Worm (Caenorhabditis elegans): ENCODE data around the gene K06H7.7.

The K06H7.7 gene

ce11 chrIII:8043784-8044183 lies 41.5 kb downstream of the K06H7.7 start:
- TF ChIP-seq nhr-84 (tag; optimal IDR thresholded peaks at IDR 0.05) (no peak), aha-1 (tag; optimal IDR thresholded peaks at IDR 0.05) (peak; percentile 54), ceh-88 (GFP tag; IDR thresholded peaks at IDR 0.05) (peak; percentile 92), jun-1 (tag; optimal IDR thresholded peaks at IDR 0.05) (peak; percentile 97), nhr-28 (tag; optimal IDR thresholded peaks at IDR 0.05) (no peak), xbp-1 (tag; optimal IDR thresholded peaks at IDR 0.05) (peak; percentile 96), fos-1 (tag; optimal IDR thresholded peaks at IDR 0.05) (peak; percentile 98), unc-30 (tag; optimal IDR thresholded peaks at IDR 0.05) (no peak), ama-1 (optimal IDR thresholded peaks at IDR 0.05) (no peak), hlh-17 (GFP tag; optimal IDR thresholded peaks at IDR 0.05; ENCODE audit: borderline replicate concordance) (no peak), unc-130 (tag; optimal IDR thresholded peaks at IDR 0.05) (peak; percentile 98), lin-13 (GFP tag; optimal IDR thresholded peaks at IDR 0.05) (peak; percentile 98), mep-1 (tag; optimal IDR thresholded peaks at IDR 0.05) (peak; percentile 98), lir-3 (tag; optimal IDR thresholded peaks at IDR 0.05; ENCODE audit: poor library complexity) (peak; percentile 97), tbx-2 (tag; optimal IDR thresholded peaks at IDR 0.05) (peak; percentile 95), nhr-237 (tag; optimal IDR thresholded peaks at IDR 0.05) (peak; percentile 96), tlp-1 (tag; optimal IDR thresholded peaks at IDR 0.05) (no peak), nhr-85 (tag) (peak; percentile 95), efl-1 (optimal IDR thresholded peaks at IDR 0.05) (peak; percentile 96 to 98), efl-1 (GFP tag; optimal IDR thresholded peaks at IDR 0.05 in 1 of 2) (peak; percentile 87 to 98), fkh-8 (tag; optimal IDR thresholded peaks at IDR 0.05) (peak; percentile 99), unc-62 (GFP tag; optimal IDR thresholded peaks at IDR 0.05) (peak; percentile 50), elt-3 (tag; optimal IDR thresholded peaks at IDR 0.05) (peak; percentile 6 to 98 (median 74)), F16B12.6 (tag; optimal IDR thresholded peaks at IDR 0.05) (peak; percentile 80), nhr-71 (tag; optimal IDR thresholded peaks at IDR 0.05) (peak; percentile 98), nhr-11 (tag; optimal IDR thresholded peaks at IDR 0.05) (peak; percentile 80), snpc-4 (tag; optimal IDR thresholded peaks at IDR 0.05) (peak; percentile 79), zip-4 (GFP tag; optimal IDR thresholded peaks at IDR 0.05) (peak; percentile 49), ceh-8 (GFP tag; optimal IDR thresholded peaks at IDR 0.05) (peak; percentile 80), unc-98 (GFP tag; IDR thresholded peaks at IDR 0.05) (peak; percentile 86), lin-14 (GFP tag; optimal IDR thresholded peaks at IDR 0.05) (peak; percentile 98), pqm-1 (tag; optimal IDR thresholded peaks at IDR 0.05) (peak; percentile 60), pag-3 (tag; optimal IDR thresholded peaks at IDR 0.05; ENCODE audit: borderline replicate concordance, insufficient read depth) (no peak), ceh-90 (tag; optimal IDR thresholded peaks at IDR 0.05) (peak; percentile 45), aly-2 (tag; optimal IDR thresholded peaks at IDR 0.05) (peak; percentile 89), mef-2 (tag; optimal IDR thresholded peaks at IDR 0.05) (peak; percentile 69), pax-3 (tag; optimal IDR thresholded peaks at IDR 0.05) (peak; percentile 97), snu-23 (GFP tag; optimal IDR thresholded peaks at IDR 0.05) (peak; percentile 99), ztf-4 (tag; optimal IDR thresholded peaks at IDR 0.05) (peak; percentile 87), nhr-47 (tag; optimal IDR thresholded peaks at IDR 0.05) (peak; percentile 96), sptf-1 (tag; optimal IDR thresholded peaks at IDR 0.05) (no peak), mdl-1 (tag; optimal IDR thresholded peaks at IDR 0.05) (peak in 1 of 2 experiments; percentile 91), sox-4 (tag; optimal IDR thresholded peaks at IDR 0.05) (peak; percentile 85), efl-3 (GFP tag; optimal IDR thresholded peaks at IDR 0.05) (no peak), dsc-1 (tag; optimal IDR thresholded peaks at IDR 0.05) (peak; percentile 97), sup-37 (GFP tag; optimal IDR thresholded peaks at IDR 0.05) (peak; percentile 39), dpl-1 (GFP tag; optimal IDR thresholded peaks at IDR 0.05) (peak; percentile 92 to 93 (median 92)), Y116A8C.19 (tag; optimal IDR thresholded peaks at IDR 0.05; ENCODE audit: borderline replicate concordance) (peak; percentile 31), rnt-1 (tag; optimal IDR thresholded peaks at IDR 0.05) (peak; percentile 99), fkh-10 (GFP tag; optimal IDR thresholded peaks at IDR 0.05) (peak; percentile 99), skn-1 (tag; optimal IDR thresholded peaks at IDR 0.05) (peak; percentile 97), nhr-20 (tag; optimal IDR thresholded peaks at IDR 0.05) (peak; percentile 97), lin-39 (tag; optimal IDR thresholded peaks at IDR 0.05) (peak; percentile 69), elt-2 (tag; optimal IDR thresholded peaks at IDR 0.05) (peak; percentile 75)
